Fruit fly (Drosophila melanogaster) whole organism, adult: ENCODE data around the gene CG12402.

Experiments
- CG5204 ChIP-seq: fragments of 200-800 bp; sonication (Bioruptor generic); optimal IDR thresholded peaks from 2 replicates; lab custom pipeline; 2016; ENCODE audit warnings: missing biosample characterization, missing genetic modification characterization
- CG7045 ChIP-seq: fragments of 200-800 bp; sonication (Bioruptor generic); optimal IDR thresholded peaks from 2 replicates; lab custom pipeline; 2017; ENCODE audit warnings: missing biosample characterization, mild to moderate bottlenecking, missing genetic modification characterization
- CG7101 ChIP-seq: fragments of 200-800 bp; sonication (Bioruptor generic); optimal IDR thresholded peaks from 2 replicates; lab custom pipeline; 2018; ENCODE audit warnings: missing biosample characterization, mild to moderate bottlenecking, missing genetic modification characterization, moderate library complexity
- bab1 ChIP-seq: fragments of 200-800 bp; sonication (Bioruptor generic); optimal IDR thresholded peaks from 3 replicates; lab custom pipeline; 2019; ENCODE audit warnings: missing biosample characterization, mild to moderate bottlenecking, missing genetic modification characterization, moderate library complexity
- kay ChIP-seq: fragments of 200-800 bp; sonication (Bioruptor generic); peaks from one replicate; lab custom pipeline; 2016; ENCODE audit warnings: missing biosample characterization, missing genetic modification characterization, borderline replicate concordance

dm6 chr3R:14067904-14068636, 40.1 kb downstream of the CG12402 start:
- TF ChIP-seq CG7045: no peak
- TF ChIP-seq bab1: no peak
- no peak for TF ChIP-seq kay (GFP tag; lab: Kevin White, UChicago)
- TF ChIP-seq CG5204: no peak
- no peak for TF ChIP-seq CG7101 (tag; lab: Kevin White, UChicago)
